Worm (Caenorhabditis elegans) whole organism, midembryonic: Measurements from ENCODE around the gene meg-1.

ENCODE experiments used
- T22C8.4 ChIP-seq: fragments of 200-800 bp; sonication (Bioruptor generic); IDR thresholded peaks from 2 replicates; pipeline ENCODE4 v1.3.6; 2022; ENCODE audit warnings: missing genetic modification characterization, missing compliant biosample characterization
- flt-1 ChIP-seq: fragments of 200-800 bp; sonication (Bioruptor generic); IDR thresholded peaks from 2 replicates; pipeline ENCODE4 v1.3.6; 2022; ENCODE audit warnings: missing genetic modification characterization, missing compliant biosample characterization
- klf-2 ChIP-seq: fragments of 200-800 bp; sonication (Bioruptor generic); conservative IDR thresholded peaks from 2 replicates; pipeline ENCODE4 v1.3.6; 2022; ENCODE audit warnings: missing genetic modification reagents, missing genetic modification characterization, missing compliant biosample characterization
- med-1 ChIP-seq: sonication (generic microtip); optimal IDR thresholded peaks from 2 replicates; lab custom pipeline; 2017; ENCODE audit warnings: missing genetic modification characterization, mild to moderate bottlenecking, missing compliant biosample characterization, antibody characterized with exemption, missing genetic modification reagents; ENCODE audit not compliant: insufficient read depth
- ref-1 ChIP-seq: fragments of 200-800 bp; sonication (Bioruptor generic); conservative IDR thresholded peaks from 2 replicates; pipeline ENCODE4 v1.3.6; 2022; ENCODE audit warnings: missing genetic modification reagents, missing genetic modification characterization, missing compliant biosample characterization
- tab-1 ChIP-seq: fragments of 200-800 bp; sonication (Bioruptor generic); IDR thresholded peaks from 2 replicates; pipeline ENCODE4 v1.3.6; 2022; ENCODE audit warnings: missing genetic modification characterization, missing compliant biosample characterization
- ztf-23 ChIP-seq: fragments of 200-800 bp; sonication (Bioruptor generic); IDR thresholded peaks from 2 replicates; pipeline ENCODE4 v1.3.6; 2022; ENCODE audit warnings: missing genetic modification reagents, missing genetic modification characterization, missing compliant biosample characterization
- ztf-29 ChIP-seq: fragments of 200-800 bp; sonication (Bioruptor generic); IDR thresholded peaks from 2 replicates; pipeline ENCODE4 v1.3.6; 2022; ENCODE audit warnings: missing genetic modification reagents, missing genetic modification characterization, missing compliant biosample characterization

DNA sequence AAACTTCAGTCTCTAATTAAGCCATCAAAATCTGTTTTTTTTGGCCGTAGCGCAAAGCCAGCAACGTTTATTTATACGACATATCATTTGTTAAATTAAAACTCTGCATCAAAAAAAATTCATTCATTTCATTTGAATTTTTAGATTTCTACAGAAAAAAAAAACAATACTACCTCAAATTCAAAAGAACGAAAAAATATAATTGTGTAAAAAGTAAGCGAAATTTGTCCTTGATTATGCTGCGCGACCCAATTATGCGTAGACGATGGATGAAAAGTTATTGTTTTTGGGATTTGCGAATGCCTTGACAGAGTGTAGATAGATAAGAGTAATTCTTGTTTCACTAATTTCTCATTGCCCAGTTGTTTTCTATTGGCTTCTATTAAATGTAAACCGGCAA, 33.8 kb upstream of the meg-1 start, which contains the start of gene F48F7.3:
- TF ChIP-seq ref-1 (GFP tag; lab: Robert Waterston, UW) (no peak), ztf-23 (GFP tag; lab: Robert Waterston, UW) (no peak), med-1 (GFP tag; lab: Kevin White, UChicago) (no peak), flt-1 (GFP tag; lab: Robert Waterston, UW) (no peak), ztf-29 (GFP tag; lab: Robert Waterston, UW) (no peak), klf-2 (GFP tag; lab: Robert Waterston, UW) (no peak), tab-1 (GFP tag; lab: Robert Waterston, UW) (no peak), T22C8.4 (no peak)
